Worm (Caenorhabditis elegans): ENCODE measurements around the gene Y116F11A.1.

The Y116F11A.1 gene

ce11 chrV:19722881-19723280, 7.5 kb upstream of the Y116F11A.1 start (continued):
- TF ChIP-seq fkh-10 (GFP tag; optimal IDR thresholded peaks at IDR 0.05) = no peak
- peak; percentile 19 for TF ChIP-seq fkh-6 (tag; optimal IDR thresholded peaks at IDR 0.05)
- peak; percentile 87 for TF ChIP-seq pha-2 (tag; optimal IDR thresholded peaks at IDR 0.05)
- peak; percentile 5 for TF ChIP-seq dmd-4 (tag; optimal IDR thresholded peaks at IDR 0.05; ENCODE audit: borderline replicate concordance)
- TF ChIP-seq lin-11 (tag; optimal IDR thresholded peaks at IDR 0.05) = peak; percentile 48
- no peak for TF ChIP-seq mec-3 (tag; optimal IDR thresholded peaks at IDR 0.05; ENCODE audit: borderline replicate concordance)
- no peak for TF ChIP-seq ceh-2 (tag; optimal IDR thresholded peaks at IDR 0.05)
- TF ChIP-seq elt-2 (tag; optimal IDR thresholded peaks at IDR 0.05) = peak; percentile 54
- TF ChIP-seq C08G9.2 (tag; optimal IDR thresholded peaks at IDR 0.05) = peak; percentile 24
- no peak for TF ChIP-seq K02D7.2 (tag; optimal IDR thresholded peaks at IDR 0.05)
- peak; percentile 18 for TF ChIP-seq madf-2 (tag; optimal IDR thresholded peaks at IDR 0.05)

- TF ChIP-seq eyg-1 (tag; optimal IDR thresholded peaks at IDR 0.05) = no peak
- TF ChIP-seq lim-6 (tag; optimal IDR thresholded peaks at IDR 0.05) = no peak
- no peak for TF ChIP-seq odd-2 (tag; optimal IDR thresholded peaks at IDR 0.05)
- TF ChIP-seq unc-3 (GFP tag; conservative IDR thresholded peaks at IDR 0.05) = no peak
- TF ChIP-seq unc-3 (tag; optimal IDR thresholded peaks at IDR 0.05) = no peak
- TF ChIP-seq dmd-4 (tag; optimal IDR thresholded peaks at IDR 0.05; ENCODE audit: borderline replicate concordance) = no peak
- no peak for TF ChIP-seq hlh-8 (tag; optimal IDR thresholded peaks at IDR 0.05)
- no peak for TF ChIP-seq ceh-22 (tag; optimal IDR thresholded peaks at IDR 0.05)
- no peak for TF ChIP-seq sox-2 (GFP tag; IDR thresholded peaks at IDR 0.05)
- TF ChIP-seq unc-55 (GFP tag; optimal IDR thresholded peaks at IDR 0.05) = no peak
- TF ChIP-seq pqm-1 (tag; optimal IDR thresholded peaks at IDR 0.05) = no peak
- TF ChIP-seq ref-2 (tag; optimal IDR thresholded peaks at IDR 0.05) = no peak
- no peak for TF ChIP-seq ceh-48 (tag; optimal IDR thresholded peaks at IDR 0.05)
- TF ChIP-seq tbx-7 (tag; optimal IDR thresholded peaks at IDR 0.05) = no peak
- no peak for TF ChIP-seq pha-2 (tag; optimal IDR thresholded peaks at IDR 0.05)
- no peak for TF ChIP-seq madf-2 (tag; optimal IDR thresholded peaks at IDR 0.05)
Observed at ce11 chrV:19724589-19724988, 5.8 kb upstream of the Y116F11A.1 start.

ce11 chrV:19727990-19728389, 2.4 kb upstream of the Y116F11A.1 start:
- TF ChIP-seq rnt-1 (tag; optimal IDR thresholded peaks at IDR 0.05) (no peak), ceh-14 (tag; optimal IDR thresholded peaks at IDR 0.05) (no peak), ahr-1 (tag; optimal IDR thresholded peaks at IDR 0.05) (no peak), syd-9 (tag; optimal IDR thresholded peaks at IDR 0.05) (no peak), ama-1 (optimal IDR thresholded peaks at IDR 0.05) (no peak), C08G9.2 (tag; optimal IDR thresholded peaks at IDR 0.05) (no peak), unc-86 (tag; optimal IDR thresholded peaks at IDR 0.05) (no peak), ceh-48 (tag; optimal IDR thresholded peaks at IDR 0.05) (no peak), nfya-1 (tag; optimal IDR thresholded peaks at IDR 0.05) (no peak), elt-4 (tag; optimal IDR thresholded peaks at IDR 0.05) (no peak)

ce11 chrV:19728731-19729130, 1.6 kb upstream of the Y116F11A.1 start, which contains the start of gene Y116F11A.3:
Gene Y116F11A.3 (plus strand): TSS chrV:19729031.
- no peak for TF ChIP-seq hlh-30 (tag; optimal IDR thresholded peaks at IDR 0.05; ENCODE audit: insufficient read depth)

ce11 chrV:19733728-19734127, 3.3 kb downstream of the Y116F11A.1 start:
- no peak for TF ChIP-seq eyg-1 (tag; optimal IDR thresholded peaks at IDR 0.05)
- TF ChIP-seq pag-3 (tag; optimal IDR thresholded peaks at IDR 0.05; ENCODE audit: borderline replicate concordance) = peak; percentile 40

- TF ChIP-seq sox-4 (tag; optimal IDR thresholded peaks at IDR 0.05) = no peak
- no peak for TF ChIP-seq ceh-18 (tag; optimal IDR thresholded peaks at IDR 0.05)
- TF ChIP-seq nhr-232 (tag; optimal IDR thresholded peaks at IDR 0.05) = no peak
- TF ChIP-seq fax-1 (tag; optimal IDR thresholded peaks at IDR 0.05) = no peak
- TF ChIP-seq ceh-14 (tag; optimal IDR thresholded peaks at IDR 0.05) = no peak
- no peak for TF ChIP-seq ceh-30 (tag; optimal IDR thresholded peaks at IDR 0.05)
- no peak for TF ChIP-seq unc-42 (tag; optimal IDR thresholded peaks at IDR 0.05)
- no peak for TF ChIP-seq hlh-8 (tag; optimal IDR thresholded peaks at IDR 0.05)
- TF ChIP-seq ttx-3 (tag; optimal IDR thresholded peaks at IDR 0.05) = no peak
- no peak for TF ChIP-seq ztf-16 (tag; optimal IDR thresholded peaks at IDR 0.05)
- TF ChIP-seq madf-2 (tag; optimal IDR thresholded peaks at IDR 0.05) = no peak
- no peak for TF ChIP-seq K02D7.2 (tag; optimal IDR thresholded peaks at IDR 0.05)
- TF ChIP-seq F13H6.1 (tag; optimal IDR thresholded peaks at IDR 0.05) = no peak
- TF ChIP-seq ceh-2 (tag; optimal IDR thresholded peaks at IDR 0.05) = no peak
Observed at ce11 chrV:19737458-19737857, 7.1 kb downstream of the Y116F11A.1 start, which contains the start of gene W04E12.7. Gene W04E12.7 (minus strand): TSS chrV:19737558.

All from whole organism, late embryonic.